Worm (Caenorhabditis elegans) whole organism, L4 larva: ENCODE data around the gene C35C5.9.

Source experiments
- F10B5.3 ChIP-seq: sonication (generic microtip); optimal IDR thresholded peaks from 2 replicates; lab custom pipeline; 2016; ENCODE audit warnings: mild to moderate bottlenecking, missing genetic modification characterization, missing compliant biosample characterization
- F26F4.8 ChIP-seq: fragments of 200-800 bp; sonication (Bioruptor generic); conservative IDR thresholded peaks from 2 replicates; pipeline ENCODE4 v1.3.6; 2022; ENCODE audit warnings: missing genetic modification characterization, missing compliant biosample characterization
- F49E8.2 ChIP-seq: sonication (generic microtip); optimal IDR thresholded peaks from 2 replicates; lab custom pipeline; 2016; ENCODE audit warnings: missing compliant biosample characterization, mild to moderate bottlenecking, missing genetic modification characterization, borderline replicate concordance
- Y48G9A.11 ChIP-seq: fragments of 200-800 bp; sonication (Bioruptor generic); IDR thresholded peaks from 2 replicates; pipeline ENCODE4 v1.3.6; 2022; ENCODE audit warnings: missing genetic modification reagents, missing genetic modification characterization, missing compliant biosample characterization
- ZK337.2 ChIP-seq: fragments of 200-800 bp; sonication (Bioruptor generic); IDR thresholded peaks from 2 replicates; pipeline ENCODE4 v1.3.6; 2022; ENCODE audit warnings: missing genetic modification reagents, missing genetic modification characterization, missing compliant biosample characterization
- ZK546.5 ChIP-seq, 2 experiments: sonication (generic microtip); optimal IDR thresholded peaks; 2 replicates each; lab custom pipeline; 2017; ENCODE audit warnings: missing biosample characterization in 2 of 2, missing genetic modification characterization in 2 of 2
- arid-1 ChIP-seq: fragments of 200-800 bp; sonication (Bioruptor generic); conservative IDR thresholded peaks from 2 replicates; pipeline ENCODE4 v1.3.6; 2022; ENCODE audit warnings: missing genetic modification reagents, missing genetic modification characterization, missing compliant biosample characterization
- attf-4 ChIP-seq: sonication (generic microtip); optimal IDR thresholded peaks from 3 replicates; lab custom pipeline; 2017; ENCODE audit warnings: missing biosample characterization, missing genetic modification characterization
- ceh-32 ChIP-seq: sonication (generic microtip); optimal IDR thresholded peaks from 2 replicates; lab custom pipeline; 2016; ENCODE audit warnings: mild to moderate bottlenecking, missing genetic modification characterization, missing compliant biosample characterization; ENCODE audit not compliant: poor library complexity
- ceh-44 ChIP-seq: fragments of 200-800 bp; sonication (Bioruptor generic); IDR thresholded peaks from 2 replicates; pipeline ENCODE4 v1.3.6; 2022; ENCODE audit warnings: missing genetic modification reagents, missing genetic modification characterization, missing compliant biosample characterization
- ceh-62 ChIP-seq: sonication (generic microtip); optimal IDR thresholded peaks from 2 replicates; lab custom pipeline; 2017; ENCODE audit warnings: missing biosample characterization, missing genetic modification characterization
- ceh-82 ChIP-seq: sonication (generic microtip); optimal IDR thresholded peaks from 2 replicates; lab custom pipeline; 2017; ENCODE audit warnings: missing biosample characterization, missing genetic modification characterization
- ctbp-1 ChIP-seq: fragments of 200-800 bp; sonication (Bioruptor generic); IDR thresholded peaks from 2 replicates; pipeline ENCODE4 v1.3.6; 2022; ENCODE audit warnings: missing genetic modification reagents, missing genetic modification characterization, missing compliant biosample characterization
- daf-16 ChIP-seq, 3 experiments: sonication (generic microtip); optimal IDR thresholded peaks; 2 replicates each; lab custom pipeline; 2016 to 2017; ENCODE audit warnings: missing genetic modification characterization in 3 of 3, missing genetic modification reagents in 3 of 3, mild to moderate bottlenecking in 2 of 3, missing compliant biosample characterization in 2 of 3, missing biosample characterization in 1 of 3, moderate library complexity in 1 of 3
- dmd-6 ChIP-seq: fragments of 200-800 bp; sonication (Bioruptor generic); IDR thresholded peaks from 2 replicates; pipeline ENCODE4 v1.3.6; 2022; ENCODE audit warnings: missing genetic modification reagents, missing genetic modification characterization, missing compliant biosample characterization
- duxl-1 ChIP-seq: sonication (generic microtip); optimal IDR thresholded peaks from 2 replicates; lab custom pipeline; 2016; ENCODE audit warnings: mild to moderate bottlenecking, missing genetic modification characterization, moderate library complexity, missing compliant biosample characterization; ENCODE audit not compliant: poor library complexity
- egl-27 ChIP-seq: sonication (generic microtip); optimal IDR thresholded peaks from 3 replicates; lab custom pipeline; 2017; ENCODE audit warnings: missing biosample characterization, missing genetic modification reagents, missing genetic modification characterization
- fkh-10 ChIP-seq: fragments of 150-350 bp; optimal IDR thresholded peaks from 2 replicates; lab custom pipeline; 2014; ENCODE audit warnings: missing biosample characterization, missing genetic modification reagents, missing genetic modification characterization
- hlh-30 ChIP-seq: sonication (generic microtip); optimal IDR thresholded peaks from 2 replicates; lab custom pipeline; 2017; ENCODE audit warnings: antibody characterized with exemption, mild to moderate bottlenecking, missing genetic modification characterization, missing compliant biosample characterization; ENCODE audit not compliant: insufficient read depth
- lim-7 ChIP-seq: fragments of 200-800 bp; sonication (Bioruptor generic); IDR thresholded peaks from 2 replicates; pipeline ENCODE4 v1.3.6; 2022; ENCODE audit warnings: missing genetic modification characterization, missing compliant biosample characterization
- lin-39 ChIP-seq: fragments of 150-350 bp; optimal IDR thresholded peaks from 2 replicates; lab custom pipeline; 2014; ENCODE audit warnings: missing biosample characterization, missing genetic modification reagents, missing genetic modification characterization
- madf-5 ChIP-seq, 2 experiments: fragments of 200-800 bp; sonication (Bioruptor generic); IDR thresholded peaks; 2 replicates each; pipeline ENCODE4 v1.3.6; 2022; ENCODE audit warnings: missing compliant biosample characterization in 2 of 2, missing genetic modification characterization in 2 of 2
- mdl-1 ChIP-seq, 2 experiments: fragments of 150-350 bp in 1 of 2; sonication (generic microtip) in 1 of 2; optimal IDR thresholded peaks; 2 replicates each; lab custom pipeline; 2014 to 2017; ENCODE audit warnings: missing biosample characterization in 2 of 2, missing genetic modification characterization in 2 of 2
- mxl-2 ChIP-seq: fragments of 200-800 bp; sonication (Bioruptor generic); conservative IDR thresholded peaks from 2 replicates; pipeline ENCODE4 v1.3.6; 2022; ENCODE audit warnings: missing genetic modification reagents, missing genetic modification characterization, missing compliant biosample characterization
- nhr-25 ChIP-seq: sonication (generic microtip); optimal IDR thresholded peaks from 2 replicates; lab custom pipeline; 2017; ENCODE audit warnings: missing genetic modification characterization, mild to moderate bottlenecking, missing compliant biosample characterization, antibody characterized with exemption, moderate library complexity, borderline replicate concordance; ENCODE audit not compliant: insufficient read depth
- nhr-28 ChIP-seq: fragments of 150-350 bp; optimal IDR thresholded peaks from 2 replicates; lab custom pipeline; 2014; ENCODE audit warnings: missing biosample characterization, missing genetic modification characterization
- nhr-42 ChIP-seq: fragments of 200-800 bp; sonication (Bioruptor generic); IDR thresholded peaks from 2 replicates; pipeline ENCODE4 v1.3.6; 2022; ENCODE audit warnings: missing genetic modification characterization, missing compliant biosample characterization
- nhr-48 ChIP-seq: sonication (generic microtip); optimal IDR thresholded peaks from 2 replicates; lab custom pipeline; 2016; ENCODE audit warnings: mild to moderate bottlenecking, missing genetic modification characterization, missing compliant biosample characterization
- pqm-1 ChIP-seq: sonication (generic microtip); optimal IDR thresholded peaks from 2 replicates; lab custom pipeline; 2017; ENCODE audit warnings: missing biosample characterization, missing genetic modification characterization
- snpc-1.2 ChIP-seq: fragments of 200-800 bp; sonication (Bioruptor generic); IDR thresholded peaks from 2 replicates; pipeline ENCODE4 v1.3.6; 2022; ENCODE audit warnings: missing genetic modification reagents, missing genetic modification characterization, missing compliant biosample characterization
- snpc-4 ChIP-seq: fragments of 150-350 bp; optimal IDR thresholded peaks from 2 replicates; lab custom pipeline; 2014; ENCODE audit warnings: missing biosample characterization, missing genetic modification characterization
- spr-1 ChIP-seq: sonication (generic microtip); optimal IDR thresholded peaks from 2 replicates; lab custom pipeline; 2016; ENCODE audit warnings: mild to moderate bottlenecking, missing genetic modification characterization, missing compliant biosample characterization
- spr-3 ChIP-seq: fragments of 200-800 bp; sonication (Bioruptor generic); optimal IDR thresholded peaks from 2 replicates; lab custom pipeline; 2018; ENCODE audit warnings: mild to moderate bottlenecking, missing genetic modification characterization, missing compliant biosample characterization
- tag-97 ChIP-seq: fragments of 200-800 bp; sonication (Bioruptor generic); IDR thresholded peaks from 2 replicates; pipeline ENCODE4 v1.3.6; 2022; ENCODE audit warnings: missing genetic modification characterization, missing compliant biosample characterization
- tra-1 ChIP-seq: fragments of 200-800 bp; sonication (Bioruptor generic); IDR thresholded peaks from 2 replicates; pipeline ENCODE4 v1.3.6; 2022; ENCODE audit warnings: missing genetic modification reagents, missing genetic modification characterization, missing compliant biosample characterization
- unc-39 ChIP-seq: sonication (generic microtip); optimal IDR thresholded peaks from 2 replicates; lab custom pipeline; 2017; ENCODE audit warnings: missing biosample characterization, missing genetic modification characterization
- zag-1 ChIP-seq: fragments of 150-350 bp; optimal IDR thresholded peaks from 2 replicates; lab custom pipeline; 2014; ENCODE audit warnings: missing biosample characterization, missing genetic modification characterization
- zip-11 ChIP-seq: fragments of 200-800 bp; sonication (Bioruptor generic); IDR thresholded peaks from 2 replicates; pipeline ENCODE4 v1.3.6; 2022; ENCODE audit warnings: missing genetic modification characterization, missing compliant biosample characterization
- zip-2 ChIP-seq: fragments of 150-350 bp; optimal IDR thresholded peaks from 2 replicates; lab custom pipeline; 2014; ENCODE audit warnings: missing biosample characterization, missing genetic modification characterization
- ztf-11 ChIP-seq: fragments of 150-350 bp; optimal IDR thresholded peaks from 2 replicates; lab custom pipeline; 2014; ENCODE audit warnings: missing biosample characterization, missing genetic modification characterization

C35C5.9 gene

ce11 chrX:11536408-11536807 is at the start of gene C35C5.9:
Gene C35C5.9, plus strand, starts transcription at chrX:11536568.
- TF ChIP-seq duxl-1 (tag; lab: Kevin White, UChicago) (no peak), nhr-48 (no peak), dmd-6 (GFP tag; lab: Robert Waterston, UW) (0 out of 2 replicates have a peak, but pooled peaks have one; percentile 13), lim-7 (GFP tag; lab: Robert Waterston, UW) (no peak), mxl-2 (no peak), lin-39 (tag; lab: Kevin White, UChicago) (no peak), tag-97 (GFP tag; lab: Robert Waterston, UW) (no peak), arid-1 (GFP tag; lab: Robert Waterston, UW) (no peak), ceh-62 (tag; lab: Kevin White, UChicago) (no peak), hlh-30 (peak; percentile 67), F49E8.2 (no peak), Y48G9A.11 (no peak), egl-27 (tag; lab: Kevin White, UChicago) (no peak), spr-1 (tag; lab: Kevin White, UChicago) (no peak), madf-5 (GFP tag; IDR thresholded peaks at IDR 0.05; lab: Robert Waterston, UW) (no peak), ztf-11 (tag; lab: Kevin White, UChicago) (no peak), zip-11 (GFP tag; lab: Robert Waterston, UW) (no peak), F10B5.3 (tag; lab: Kevin White, UChicago) (no peak), daf-16 (GFP tag; optimal IDR thresholded peaks at IDR 0.05; lab: Kevin White, UChicago) (no peak), daf-16 (tag; optimal IDR thresholded peaks at IDR 0.05; lab: Kevin White, UChicago) (no peak), mdl-1 (tag; optimal IDR thresholded peaks at IDR 0.05; lab: Kevin White, UChicago) (peak in 1 of 2 experiments; percentile 50)

ce11 chrX:11487484-11487883 is 48.9 kb upstream of the C35C5.9 start, which contains the start of gene spp-9:
Gene spp-9, plus strand, starts transcription at chrX:11487784.
- TF ChIP-seq zag-1 (tag; lab: Kevin White, UChicago) (no peak), ceh-82 (no peak), ZK546.5 (tag; optimal IDR thresholded peaks at IDR 0.05; lab: Kevin White, UChicago) (no peak), F26F4.8 (GFP tag; lab: Robert Waterston, UW) (no peak), Y48G9A.11 (no peak), spr-3 (GFP tag; lab: Kevin White, UChicago) (no peak), pqm-1 (tag; lab: Kevin White, UChicago) (no peak), snpc-4 (tag; lab: Kevin White, UChicago) (no peak), nhr-42 (GFP tag; lab: Robert Waterston, UW) (no peak), lin-39 (tag; lab: Kevin White, UChicago) (no peak), ctbp-1 (GFP tag; lab: Robert Waterston, UW) (no peak), tag-97 (GFP tag; lab: Robert Waterston, UW) (no peak), zip-2 (tag; lab: Kevin White, UChicago) (no peak), madf-5 (GFP tag; IDR thresholded peaks at IDR 0.05; lab: Robert Waterston, UW) (no peak), egl-27 (tag; lab: Kevin White, UChicago) (no peak), attf-4 (tag; lab: Kevin White, UChicago) (no peak), ceh-44 (no peak)

- no peak for TF ChIP-seq nhr-28 (tag; lab: Kevin White, UChicago)
- no peak for TF ChIP-seq ZK337.2 (GFP tag; lab: Robert Waterston, UW)
- no peak for TF ChIP-seq nhr-25 (tag; lab: Kevin White, UChicago)
- no peak for TF ChIP-seq egl-27 (tag; lab: Kevin White, UChicago)
- no peak for TF ChIP-seq zip-11 (GFP tag; lab: Robert Waterston, UW)
- no peak for TF ChIP-seq pqm-1 (tag; lab: Kevin White, UChicago)
- TF ChIP-seq fkh-10 = no peak
- TF ChIP-seq unc-39 = no peak
- no peak for TF ChIP-seq ceh-32 (tag; lab: Kevin White, UChicago)
- TF ChIP-seq snpc-1.2 (GFP tag; lab: Robert Waterston, UW) = no peak
- TF ChIP-seq tra-1 (GFP tag; lab: Robert Waterston, UW) = no peak
Observed at ce11 chrX:11489830-11490229, 46.5 kb upstream of the C35C5.9 start, which contains the start of gene spp-21. Gene spp-21, plus strand, starts transcription at chrX:11490130.
